Worm (Caenorhabditis elegans): ENCODE results near the gene snf-3.

Gene snf-3

DNA sequence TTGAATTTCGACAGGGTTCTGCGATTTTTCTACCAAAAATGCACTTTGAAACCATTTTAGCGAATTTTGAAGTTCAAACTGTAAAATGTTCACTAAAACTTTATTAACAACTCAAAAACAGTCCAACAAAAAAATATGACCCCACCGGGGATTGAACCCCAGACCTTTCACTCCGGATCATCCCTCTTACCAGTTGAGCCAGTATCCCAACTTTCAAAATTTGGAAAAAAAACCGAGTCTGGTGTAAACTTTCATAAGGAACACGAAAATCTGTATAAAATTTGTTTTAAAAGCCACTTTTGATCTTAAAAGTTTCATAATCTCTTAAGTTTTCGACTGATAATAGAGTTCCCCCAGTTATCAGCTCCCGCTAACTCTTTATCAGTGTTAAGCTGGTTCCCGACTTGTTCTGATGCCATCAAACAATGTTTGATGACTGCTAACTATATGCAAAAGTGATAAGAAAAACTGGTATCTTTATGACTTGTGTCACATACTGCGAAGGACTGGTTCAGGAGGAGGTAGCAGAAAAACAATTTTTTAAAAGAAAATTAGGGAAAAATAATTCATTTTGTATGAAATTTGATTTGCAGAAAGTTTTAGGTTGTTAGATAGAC, 11.8 kb downstream of the snf-3 start (continued):
- TF ChIP-seq nhr-12 (tag; optimal IDR thresholded peaks at IDR 0.05) (no peak), aly-2 (tag; optimal IDR thresholded peaks at IDR 0.05) (no peak), zag-1 (tag; optimal IDR thresholded peaks at IDR 0.05) (no peak), lin-39 (tag; optimal IDR thresholded peaks at IDR 0.05) (no peak), elt-1 (tag; optimal IDR thresholded peaks at IDR 0.05) (no peak), ceh-16 (tag; optimal IDR thresholded peaks at IDR 0.05) (no peak), egl-27 (tag; optimal IDR thresholded peaks at IDR 0.05) (peak; percentile 58), nhr-11 (tag; optimal IDR thresholded peaks at IDR 0.05) (no peak), nhr-28 (tag; optimal IDR thresholded peaks at IDR 0.05) (no peak), daf-12 (tag; optimal IDR thresholded peaks at IDR 0.05) (no peak), ceh-9 (tag; optimal IDR thresholded peaks at IDR 0.05) (no peak), pqm-1 (tag; optimal IDR thresholded peaks at IDR 0.05) (peak; percentile 100), eor-1 (tag; optimal IDR thresholded peaks at IDR 0.05) (no peak)

DNA sequence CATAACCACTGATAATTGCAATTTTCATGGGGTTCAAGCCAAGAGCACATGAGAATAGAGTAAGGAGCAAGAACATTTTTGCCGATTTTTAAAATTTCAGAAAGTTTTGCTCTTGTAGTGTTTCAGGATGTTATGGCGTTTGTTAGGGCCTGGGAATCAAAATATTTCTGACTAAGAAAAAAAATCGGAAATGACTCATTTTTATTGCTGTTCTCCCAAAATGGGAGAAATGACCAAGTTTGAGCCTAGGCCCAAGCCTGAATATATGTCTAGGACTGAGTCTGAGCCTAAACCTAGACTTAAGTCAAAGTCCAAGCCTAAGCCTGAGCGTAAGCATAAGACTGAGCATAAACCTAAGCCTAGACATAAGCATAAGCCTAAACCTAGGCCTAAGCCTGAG, 12.6 kb downstream of the snf-3 start, which contains the start of gene T13B5.9:
Gene T13B5.9 (minus strand): TSS at position 101 of the 400 bp plus-strand sequence.
- TF ChIP-seq tbx-2 (tag; optimal IDR thresholded peaks at IDR 0.05) (no peak), ceh-9 (tag; optimal IDR thresholded peaks at IDR 0.05) (no peak), ZK546.5 (tag; optimal IDR thresholded peaks at IDR 0.05) (no peak), pha-4 (tag; optimal IDR thresholded peaks at IDR 0.05) (no peak), sea-2 (GFP tag; optimal IDR thresholded peaks at IDR 0.05) (no peak), zag-1 (tag; optimal IDR thresholded peaks at IDR 0.05) (no peak), nhr-77 (tag; optimal IDR thresholded peaks at IDR 0.05) (no peak), mml-1 (tag; optimal IDR thresholded peaks at IDR 0.05) (no peak), ceh-82 (tag; optimal IDR thresholded peaks at IDR 0.05) (no peak), fkh-2 (tag; optimal IDR thresholded peaks at IDR 0.05) (no peak), elt-1 (tag; optimal IDR thresholded peaks at IDR 0.05) (no peak), mdl-1 (tag; optimal IDR thresholded peaks at IDR 0.05) (no peak), hmg-11 (tag; optimal IDR thresholded peaks at IDR 0.05) (no peak), nhr-67 (tag; optimal IDR thresholded peaks at IDR 0.05) (no peak), nhr-76 (tag; optimal IDR thresholded peaks at IDR 0.05) (no peak), pqm-1 (tag; optimal IDR thresholded peaks at IDR 0.05) (no peak), nhr-237 (tag; optimal IDR thresholded peaks at IDR 0.05) (no peak), nhr-25 (tag; optimal IDR thresholded peaks at IDR 0.05) (no peak), daf-12 (tag; optimal IDR thresholded peaks at IDR 0.05) (no peak), R02D3.7 (tag; optimal IDR thresholded peaks at IDR 0.05) (no peak)

DNA sequence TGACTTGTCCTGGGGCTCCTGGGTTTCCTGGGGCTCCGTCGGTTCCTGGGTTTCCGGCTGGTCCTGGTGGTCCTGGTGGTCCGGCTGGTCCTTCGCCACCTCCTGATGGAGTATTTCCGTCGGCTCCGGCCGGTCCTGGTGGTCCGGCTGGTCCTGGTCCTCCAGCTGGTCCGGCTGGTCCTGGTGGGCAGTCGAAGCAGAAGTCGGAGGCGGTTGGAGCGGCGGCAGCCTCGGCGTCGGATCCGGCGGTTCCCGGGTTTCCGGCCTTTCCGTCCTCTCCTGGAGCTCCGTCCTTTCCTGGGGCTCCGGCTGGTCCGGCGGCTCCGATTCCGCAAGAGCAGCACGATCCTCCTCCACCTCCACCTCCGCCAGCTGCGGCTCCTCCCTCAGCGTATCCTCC, 13.5 kb downstream of the snf-3 start:
- TF ChIP-seq elt-2 (tag; optimal IDR thresholded peaks at IDR 0.05) (no peak), daf-12 (tag; optimal IDR thresholded peaks at IDR 0.05) (no peak), lin-39 (tag; optimal IDR thresholded peaks at IDR 0.05) (no peak), elt-3 (tag; optimal IDR thresholded peaks at IDR 0.05) (no peak), nhr-67 (tag; optimal IDR thresholded peaks at IDR 0.05) (no peak), nhr-77 (tag; optimal IDR thresholded peaks at IDR 0.05) (no peak), ceh-16 (tag; optimal IDR thresholded peaks at IDR 0.05) (no peak), mml-1 (tag; optimal IDR thresholded peaks at IDR 0.05) (no peak)

DNA sequence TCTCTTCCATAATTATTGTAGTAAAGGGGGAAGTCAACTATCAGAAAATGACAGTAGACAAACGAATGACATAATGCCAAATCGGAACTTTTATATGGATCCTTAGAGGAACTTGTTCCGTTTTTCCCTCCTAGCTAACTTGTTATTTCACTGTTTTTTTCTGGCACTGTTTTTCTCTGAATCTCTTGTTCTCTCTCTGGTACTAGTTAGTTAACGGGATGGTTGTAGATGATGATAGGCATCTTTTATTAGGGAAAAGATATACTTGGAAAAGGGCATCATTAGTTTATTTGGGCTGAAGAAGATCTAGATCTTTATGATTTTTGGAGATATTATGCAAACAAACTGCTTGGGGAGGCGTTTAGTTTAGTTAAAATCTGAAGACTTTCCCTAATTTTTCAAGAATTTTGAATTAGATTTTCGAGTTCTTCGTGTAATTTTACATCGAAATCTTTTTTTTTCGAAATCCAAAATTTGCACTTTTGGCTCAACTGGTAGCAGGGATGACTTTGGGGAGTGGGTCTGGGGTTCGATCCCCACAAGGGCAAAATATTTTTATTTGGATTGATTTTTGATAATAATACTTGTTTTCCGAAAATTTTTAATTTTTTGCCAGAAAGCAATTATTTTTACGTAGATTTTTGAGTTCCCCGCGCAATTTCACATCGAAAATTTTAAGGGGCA, 15.2 kb downstream of the snf-3 start, which contains the start of gene col-40:
Gene col-40 (minus strand): TSS at position 51 of the 684 bp plus-strand sequence.
- TF ChIP-seq snpc-4 (tag; optimal IDR thresholded peaks at IDR 0.05) (no peak), mml-1 (tag; optimal IDR thresholded peaks at IDR 0.05) (no peak), tbx-2 (tag; optimal IDR thresholded peaks at IDR 0.05) (no peak), unc-62 (GFP tag; optimal IDR thresholded peaks at IDR 0.05) (no peak), nhr-67 (tag; optimal IDR thresholded peaks at IDR 0.05) (no peak), nhr-28 (tag; optimal IDR thresholded peaks at IDR 0.05) (no peak), fos-1 (tag; optimal IDR thresholded peaks at IDR 0.05) (no peak)

DNA sequence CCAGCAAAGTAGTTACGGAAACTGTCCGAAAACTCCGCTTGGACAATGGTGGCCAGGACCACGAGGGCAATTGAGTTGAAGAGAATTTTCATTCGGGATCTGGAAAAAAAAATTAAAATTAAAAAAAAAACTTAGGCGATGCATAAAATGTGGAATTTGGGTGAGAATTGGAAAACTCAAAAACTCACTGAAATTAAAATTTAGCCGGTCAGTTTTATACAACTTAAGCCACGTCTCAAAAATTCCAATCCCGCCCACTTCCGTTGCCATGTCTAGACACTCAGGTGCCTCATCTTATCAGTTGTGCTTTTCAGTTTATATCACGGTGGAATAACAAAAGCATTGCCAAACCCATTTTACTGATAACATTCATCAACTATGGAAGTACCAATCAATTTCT, 19.1 kb downstream of the snf-3 start, which contains the start of gene lips-11:
Gene lips-11 (minus strand): TSS at position 101 of the 400 bp plus-strand sequence.
- TF ChIP-seq sea-2 (GFP tag; optimal IDR thresholded peaks at IDR 0.05), result no peak
- peak; percentile 19 for TF ChIP-seq elt-2 (tag; optimal IDR thresholded peaks at IDR 0.05)
- TF ChIP-seq fkh-10 (GFP tag; optimal IDR thresholded peaks at IDR 0.05), result no peak
- TF ChIP-seq ceh-16 (tag; optimal IDR thresholded peaks at IDR 0.05), result no peak
